Worm (Caenorhabditis elegans): Measurements from ENCODE around the gene csq-1.

DNA sequence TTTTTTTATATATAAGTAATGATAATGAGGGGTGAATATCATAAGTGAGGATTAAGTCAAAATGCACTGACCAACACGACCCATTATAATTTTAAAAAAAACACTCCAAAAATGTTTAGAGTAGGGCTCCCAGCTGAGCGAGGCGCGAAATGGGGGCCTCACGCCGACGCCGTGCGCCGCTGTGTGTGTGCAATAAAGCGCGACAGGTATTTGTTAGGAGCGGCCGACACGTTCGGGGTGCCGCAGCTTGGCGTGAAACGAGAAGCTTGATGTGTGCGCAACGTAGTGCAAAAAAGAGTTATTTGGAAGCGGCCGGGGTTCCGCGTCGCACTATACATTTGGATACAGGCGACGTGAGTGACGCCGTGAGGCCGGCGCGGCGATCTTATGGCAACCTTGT is 40.3 kb downstream of the csq-1 start:
- no peak for TF ChIP-seq ceh-30 (tag; optimal IDR thresholded peaks at IDR 0.05)
- no peak for TF ChIP-seq pha-4 (tag; optimal IDR thresholded peaks at IDR 0.05)
- TF ChIP-seq unc-3 (GFP tag; conservative IDR thresholded peaks at IDR 0.05) = no peak
- TF ChIP-seq unc-3 (tag; optimal IDR thresholded peaks at IDR 0.05) = no peak
- no peak for TF ChIP-seq hlh-13 (GFP tag; optimal IDR thresholded peaks at IDR 0.05)
- TF ChIP-seq K09A11.1 (tag; optimal IDR thresholded peaks at IDR 0.05; ENCODE audit: insufficient read depth) = no peak
- no peak for TF ChIP-seq rnt-1 (tag; optimal IDR thresholded peaks at IDR 0.05)
- TF ChIP-seq ref-2 (tag; optimal IDR thresholded peaks at IDR 0.05) = no peak
- no peak for TF ChIP-seq ceh-6 (GFP tag; optimal IDR thresholded peaks at IDR 0.05)
- TF ChIP-seq F13H6.1 (tag; optimal IDR thresholded peaks at IDR 0.05) = no peak
- no peak for TF ChIP-seq che-1 (tag; optimal IDR thresholded peaks at IDR 0.05)
- no peak for TF ChIP-seq ceh-45 (GFP tag; IDR thresholded peaks at IDR 0.05)
- no peak for TF ChIP-seq sox-2 (GFP tag; IDR thresholded peaks at IDR 0.05)
